Worm (Caenorhabditis elegans): Measurements from ENCODE around the gene acy-1.
A peak's percentile ranks its signal among the peaks of the same experiment; 100 is the strongest.

DNA sequence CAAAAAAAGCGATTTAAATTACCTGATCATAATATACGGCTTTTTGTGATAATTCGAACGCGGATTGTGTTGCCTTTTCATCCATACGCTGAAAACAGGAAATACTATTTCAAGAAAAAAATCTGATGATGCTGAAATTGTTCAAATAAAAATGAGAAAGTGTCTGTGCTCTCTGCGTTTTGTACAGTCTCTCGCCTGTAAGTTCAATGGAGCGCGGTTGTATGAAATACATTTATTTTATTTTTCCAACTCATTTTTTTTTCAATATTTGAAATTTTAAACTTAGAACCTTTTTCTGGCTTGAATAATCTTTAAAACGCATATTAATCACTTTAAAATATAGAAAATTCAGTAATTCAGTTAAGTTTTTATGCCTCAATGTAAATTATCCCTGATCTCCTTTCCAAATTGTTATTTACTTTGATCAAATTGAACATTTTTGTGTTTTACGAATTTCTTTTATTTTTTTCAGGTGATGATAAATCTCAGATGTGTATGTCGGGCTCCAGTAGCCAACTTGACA is 17.9 kb upstream of the acy-1 start, which contains the start of the genes clp-2 and mrpl-16:
- no peak for TF ChIP-seq nhr-11 (tag; optimal IDR thresholded peaks at IDR 0.05)
- TF ChIP-seq lsy-2 (tag; optimal IDR thresholded peaks at IDR 0.05) = peak in 1 of 2 experiments; percentile 59
- TF ChIP-seq unc-55 (GFP tag; optimal IDR thresholded peaks at IDR 0.05) = peak; percentile 59
- no peak for TF ChIP-seq mdl-1 (tag; optimal IDR thresholded peaks at IDR 0.05)
- TF ChIP-seq aly-2 (tag; optimal IDR thresholded peaks at IDR 0.05) = no peak
- no peak for TF ChIP-seq snpc-4 (tag; optimal IDR thresholded peaks at IDR 0.05)
- TF ChIP-seq nhr-6 (tag; optimal IDR thresholded peaks at IDR 0.05) = no peak
- TF ChIP-seq F13H6.1 (tag; optimal IDR thresholded peaks at IDR 0.05) = no peak
- TF ChIP-seq R02D3.7 (tag; optimal IDR thresholded peaks at IDR 0.05) = no peak
- TF ChIP-seq zag-1 (tag; optimal IDR thresholded peaks at IDR 0.05) = no peak
- TF ChIP-seq lin-39 (tag; optimal IDR thresholded peaks at IDR 0.05) = no peak
- TF ChIP-seq lin-11 (tag; optimal IDR thresholded peaks at IDR 0.05) = no peak
- TF ChIP-seq ztf-11 (tag; optimal IDR thresholded peaks at IDR 0.05) = no peak
- TF ChIP-seq ama-1 (optimal IDR thresholded peaks at IDR 0.05) = no peak
